Fruit fly (Drosophila melanogaster) whole organism, embryonic: Measurements from ENCODE around the gene Fbp2.

Experiments
- Bgb ChIP-seq: fragments of 200-800 bp; sonication (Bioruptor generic); IDR thresholded peaks from 2 replicates; pipeline ENCODE4 v1.3.6; 2022; ENCODE audit warnings: missing biosample characterization, missing genetic modification characterization; ENCODE audit not compliant: partially characterized antibody
- C15 ChIP-seq: fragments of 200-800 bp; sonication (Bioruptor generic); IDR thresholded peaks from 3 replicates; pipeline ENCODE4 v1.3.6; 2022; ENCODE audit warnings: missing biosample characterization, missing genetic modification characterization
- CG10321 ChIP-seq: fragments of 200-800 bp; sonication (Bioruptor generic); IDR thresholded peaks from 2 replicates; pipeline ENCODE4 v1.3.6; 2022; ENCODE audit warnings: missing biosample characterization, missing genetic modification characterization
- CG12744 ChIP-seq: fragments of 200-800 bp; sonication (Bioruptor generic); optimal IDR thresholded peaks from 2 replicates; lab custom pipeline; 2016; ENCODE audit warnings: missing biosample characterization, missing genetic modification characterization
- CG12769 ChIP-seq: fragments of 200-800 bp; sonication (Bioruptor generic); optimal IDR thresholded peaks from 2 replicates; lab custom pipeline; 2019; ENCODE audit warnings: missing biosample characterization, mild to moderate bottlenecking, missing genetic modification characterization, moderate library complexity
- CG14710 ChIP-seq: fragments of 200-800 bp; sonication (Bioruptor generic); optimal IDR thresholded peaks from 3 replicates; lab custom pipeline; 2019; ENCODE audit warnings: missing biosample characterization, mild to moderate bottlenecking, missing genetic modification characterization, moderate library complexity
- CG15479 ChIP-seq: fragments of 200-800 bp; sonication (Bioruptor generic); optimal IDR thresholded peaks from 3 replicates; lab custom pipeline; 2019; ENCODE audit warnings: missing biosample characterization, mild to moderate bottlenecking, missing genetic modification characterization, moderate library complexity
- CG1647 ChIP-seq: fragments of 200-800 bp; sonication (Bioruptor generic); optimal IDR thresholded peaks from 3 replicates; lab custom pipeline; 2016; ENCODE audit warnings: missing biosample characterization, missing genetic modification characterization
- CG16779 ChIP-seq: fragments of 200-800 bp; sonication (Bioruptor generic); IDR thresholded peaks from 2 replicates; pipeline ENCODE4 v1.3.6; 2022; ENCODE audit warnings: missing biosample characterization, missing genetic modification characterization
- CG34422 ChIP-seq: fragments of 200-800 bp; sonication (Bioruptor generic); IDR thresholded peaks from 3 replicates; pipeline ENCODE4 v1.3.6; 2022; ENCODE audit warnings: missing biosample characterization, missing genetic modification characterization
- CG6813 ChIP-seq: fragments of 200-800 bp; sonication (Bioruptor generic); optimal IDR thresholded peaks from 2 replicates; lab custom pipeline; 2017; ENCODE audit warnings: missing biosample characterization, missing genetic modification characterization, mild to moderate bottlenecking, moderate library complexity, missing genetic modification reagents
- CG7556 ChIP-seq: fragments of 200-800 bp; sonication (Bioruptor generic); optimal IDR thresholded peaks from 2 replicates; lab custom pipeline; 2017; ENCODE audit warnings: missing biosample characterization, mild to moderate bottlenecking, missing genetic modification characterization
- CG8281 ChIP-seq: fragments of 200-800 bp; sonication (Bioruptor generic); optimal IDR thresholded peaks from 2 replicates; lab custom pipeline; 2018; ENCODE audit warnings: missing biosample characterization, mild to moderate bottlenecking, missing genetic modification characterization, moderate library complexity
- CG8478 ChIP-seq: fragments of >200 bp; optimal IDR thresholded peaks from 2 replicates; lab custom pipeline; 2018
- Camta ChIP-seq: fragments of 200-800 bp; sonication (Bioruptor generic); optimal IDR thresholded peaks from 2 replicates; lab custom pipeline; 2016; ENCODE audit warnings: missing biosample characterization, missing genetic modification characterization
- CkIIα-i1 ChIP-seq: fragments of 200-800 bp; sonication (Bioruptor generic); IDR thresholded peaks from 2 replicates; pipeline ENCODE4 v1.3.6; 2022; ENCODE audit warnings: missing biosample characterization, missing genetic modification characterization
- D ChIP-seq, 2 experiments: fragments of 200-800 bp in 1 of 2; fragments of >200 bp in 1 of 2; sonication (Bioruptor generic) in 1 of 2; optimal IDR thresholded peaks; 2 replicates in 1 of 2; 3 replicates in 1 of 2; lab custom pipeline; 2017; ENCODE audit warnings: mild to moderate bottlenecking in 1 of 2, missing biosample characterization in 1 of 2, missing genetic modification characterization in 1 of 2, missing genetic modification reagents in 1 of 2
- Deaf1 ChIP-seq: fragments of 200-800 bp; optimal IDR thresholded peaks from 3 replicates; lab custom pipeline; 2019; ENCODE audit warnings: missing biosample characterization, mild to moderate bottlenecking, missing genetic modification characterization, moderate library complexity
- Doc2 ChIP-seq: fragments of 200-800 bp; sonication (Bioruptor generic); IDR thresholded peaks from 2 replicates; pipeline ENCODE4 v1.3.6; 2022; ENCODE audit warnings: missing biosample characterization, missing genetic modification characterization
- Ets97D ChIP-seq: fragments of 200-800 bp; sonication (Bioruptor generic); optimal IDR thresholded peaks from 3 replicates; lab custom pipeline; 2016; ENCODE audit warnings: missing biosample characterization, missing genetic modification characterization
- Kr ChIP-seq: fragments of 200-800 bp; sonication (Bioruptor generic); optimal IDR thresholded peaks from 2 replicates; lab custom pipeline; 2017; ENCODE audit warnings: missing biosample characterization, mild to moderate bottlenecking, missing genetic modification characterization
- Lim3 ChIP-seq: fragments of 200-800 bp; sonication (Bioruptor generic); IDR thresholded peaks from 2 replicates; pipeline ENCODE4 v1.3.6; 2022; ENCODE audit warnings: missing biosample characterization, missing genetic modification characterization
- Max ChIP-seq: fragments of 200-800 bp; sonication (Bioruptor generic); optimal IDR thresholded peaks from 2 replicates; lab custom pipeline; 2016; ENCODE audit warnings: missing biosample characterization, mild to moderate bottlenecking, missing genetic modification characterization
- Nf-YA ChIP-seq: fragments of 200-800 bp; sonication (Bioruptor generic); IDR thresholded peaks from 2 replicates; pipeline ENCODE4 v1.3.6; 2022; ENCODE audit warnings: missing biosample characterization, missing genetic modification characterization
- Nf-YB ChIP-seq: fragments of 200-800 bp; sonication (Bioruptor generic); optimal IDR thresholded peaks from 3 replicates; lab custom pipeline; 2019; ENCODE audit warnings: missing biosample characterization, mild to moderate bottlenecking, missing genetic modification characterization, moderate library complexity
- Tbp ChIP-seq: fragments of >200 bp; optimal IDR thresholded peaks from 2 replicates; lab custom pipeline; 2018; ENCODE audit warnings: missing biosample characterization, missing genetic modification characterization
- ac ChIP-seq: fragments of 200-800 bp; sonication (Bioruptor generic); optimal IDR thresholded peaks from 3 replicates; lab custom pipeline; 2017; ENCODE audit warnings: missing biosample characterization, mild to moderate bottlenecking, missing genetic modification characterization
- ase ChIP-seq: fragments of 200-800 bp; sonication (Bioruptor generic); IDR thresholded peaks from 3 replicates; pipeline ENCODE4 v1.3.6; 2022; ENCODE audit warnings: missing biosample characterization, missing genetic modification characterization
- bab2 ChIP-seq: fragments of 200-800 bp; sonication (Bioruptor generic); optimal IDR thresholded peaks from 2 replicates; lab custom pipeline; 2016; ENCODE audit warnings: missing biosample characterization, missing genetic modification characterization
- bowl ChIP-seq: fragments of 200-800 bp; sonication (Bioruptor generic); IDR thresholded peaks from 2 replicates; pipeline ENCODE4 v1.3.6; 2022; ENCODE audit warnings: missing biosample characterization, missing genetic modification characterization
- cad ChIP-seq: fragments of >200 bp; optimal IDR thresholded peaks from 2 replicates; lab custom pipeline; 2017; ENCODE audit warnings: missing biosample characterization, missing genetic modification characterization
- crp ChIP-seq, 2 experiments: fragments of 200-800 bp; sonication (Bioruptor generic); optimal IDR thresholded peaks; 2 replicates in 1 of 2; 3 replicates in 1 of 2; lab custom pipeline; 2017; ENCODE audit warnings: missing biosample characterization in 2 of 2, missing genetic modification characterization in 2 of 2, mild to moderate bottlenecking in 1 of 2, moderate library complexity in 1 of 2
- dan ChIP-seq: fragments of 200-800 bp; sonication (Bioruptor generic); IDR thresholded peaks from 2 replicates; pipeline ENCODE4 v1.3.6; 2022; ENCODE audit warnings: missing biosample characterization, missing genetic modification characterization
- eve ChIP-seq, 2 experiments: fragments of >200 bp; optimal IDR thresholded peaks; 2 replicates each; lab custom pipeline; 2017; ENCODE audit warnings: missing biosample characterization in 2 of 2, missing genetic modification characterization in 2 of 2
- ewg ChIP-seq: fragments of 200-800 bp; sonication (Bioruptor generic); optimal IDR thresholded peaks from 3 replicates; lab custom pipeline; 2017; ENCODE audit warnings: mild to moderate bottlenecking, missing biosample characterization, missing genetic modification reagents, missing genetic modification characterization
- eyg ChIP-seq: fragments of 200-800 bp; sonication (Bioruptor generic); optimal IDR thresholded peaks from 3 replicates; lab custom pipeline; 2016; ENCODE audit warnings: missing biosample characterization, missing genetic modification characterization
- fd64A ChIP-seq: fragments of 200-800 bp; sonication (Bioruptor generic); optimal IDR thresholded peaks from 3 replicates; lab custom pipeline; 2018; ENCODE audit warnings: missing biosample characterization, mild to moderate bottlenecking, missing genetic modification characterization
- ftz-f1 ChIP-seq: fragments of 200-800 bp; sonication (Bioruptor generic); optimal IDR thresholded peaks from 2 replicates; lab custom pipeline; 2016; ENCODE audit warnings: missing biosample characterization, missing genetic modification characterization
- gt ChIP-seq: fragments of 200-800 bp; sonication (Bioruptor generic); IDR thresholded peaks from 2 replicates; pipeline ENCODE4 v1.3.6; 2022; ENCODE audit warnings: missing biosample characterization, missing genetic modification characterization
- ken ChIP-seq: fragments of 200-800 bp; sonication (Bioruptor generic); IDR thresholded peaks from 3 replicates; pipeline ENCODE4 v1.3.6; 2022; ENCODE audit warnings: missing biosample characterization, missing genetic modification characterization
- knrl ChIP-seq: fragments of 200-800 bp; sonication (Bioruptor generic); IDR thresholded peaks from 3 replicates; pipeline ENCODE4 v1.3.6; 2022; ENCODE audit warnings: missing biosample characterization, missing genetic modification characterization; ENCODE audit not compliant: partially characterized antibody
- otp ChIP-seq: fragments of 200-800 bp; sonication (Bioruptor generic); IDR thresholded peaks from 3 replicates; pipeline ENCODE4, ENCODE4 v1.3.6; 2022; ENCODE audit warnings: missing biosample characterization, missing genetic modification characterization
- p53 ChIP-seq: fragments of 200-800 bp; sonication (Bioruptor generic); optimal IDR thresholded peaks from 2 replicates; lab custom pipeline; 2016; ENCODE audit warnings: missing biosample characterization, missing genetic modification characterization
- phol ChIP-seq: fragments of 200-800 bp; sonication (Bioruptor generic); optimal IDR thresholded peaks from 3 replicates; lab custom pipeline; 2018; ENCODE audit warnings: missing biosample characterization, mild to moderate bottlenecking, missing genetic modification characterization, moderate library complexity
- salm ChIP-seq: fragments of 200-800 bp; sonication (Bioruptor generic); optimal IDR thresholded peaks from 2 replicates; lab custom pipeline; 2018; ENCODE audit warnings: missing biosample characterization, mild to moderate bottlenecking, missing genetic modification characterization
- slou ChIP-seq: fragments of 200-800 bp; sonication (Bioruptor generic); optimal IDR thresholded peaks from 3 replicates; lab custom pipeline; 2016; ENCODE audit warnings: missing biosample characterization, missing genetic modification characterization
- stc ChIP-seq: fragments of 200-800 bp; sonication (Bioruptor generic); IDR thresholded peaks from 2 replicates; pipeline ENCODE4 v1.3.6; 2022; ENCODE audit warnings: missing biosample characterization, missing genetic modification characterization
- unpg ChIP-seq: fragments of 200-800 bp; sonication (Bioruptor generic); optimal IDR thresholded peaks from 3 replicates; lab custom pipeline; 2018; ENCODE audit warnings: missing biosample characterization, mild to moderate bottlenecking, missing genetic modification characterization, moderate library complexity
- vfl ChIP-seq: fragments of 200-800 bp; sonication (Bioruptor generic); optimal IDR thresholded peaks from 2 replicates; lab custom pipeline; 2016; ENCODE audit warnings: missing biosample characterization, missing genetic modification characterization
- zen ChIP-seq: fragments of 200-800 bp; sonication (Bioruptor generic); optimal IDR thresholded peaks from 3 replicates; lab custom pipeline; 2018; ENCODE audit warnings: missing biosample characterization, mild to moderate bottlenecking, missing genetic modification characterization, moderate library complexity
- zf30C ChIP-seq: fragments of 200-800 bp; sonication (Bioruptor generic); optimal IDR thresholded peaks from 3 replicates; lab custom pipeline; 2018; ENCODE audit warnings: missing biosample characterization, mild to moderate bottlenecking, missing genetic modification characterization

Gene Fbp2

DNA sequence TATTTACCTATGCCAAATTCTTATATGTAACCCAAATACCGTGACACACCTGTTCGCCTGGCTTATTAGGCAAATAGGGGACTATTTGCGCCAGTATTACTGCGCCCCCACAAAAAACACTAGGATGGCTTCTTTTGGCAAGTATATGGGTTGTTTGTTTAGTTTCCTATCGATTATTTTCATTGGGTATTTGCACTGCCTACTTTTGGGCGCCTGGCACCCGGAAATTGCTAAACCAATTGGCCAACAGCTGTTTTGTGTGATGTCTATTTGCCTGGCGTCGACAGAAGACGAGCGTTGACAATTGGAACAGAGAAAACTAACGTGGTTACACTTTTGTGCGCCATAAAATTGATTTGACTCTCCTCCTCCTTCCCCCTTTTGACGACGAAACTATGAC lies 26.4 kb downstream of the Fbp2 start (continued):
- TF ChIP-seq Nf-YB (no peak), dan (GFP tag; lab: Robert Waterston, UW) (no peak), Ets97D (GFP tag; lab: Kevin White, UChicago) (no peak), CG16779 (GFP tag; lab: Robert Waterston, UW) (no peak), CG14710 (tag; lab: Kevin White, UChicago) (no peak), CG8281 (tag; lab: Kevin White, UChicago) (no peak), CG1647 (GFP tag; lab: Kevin White, UChicago) (no peak), crp (GFP tag; optimal IDR thresholded peaks at IDR 0.05; lab: Kevin White, UChicago) (peak in 1 of 2 experiments; percentile 28), Camta (GFP tag; lab: Kevin White, UChicago) (no peak), stc (GFP tag; lab: Robert Waterston, UW) (no peak), C15 (GFP tag; lab: Robert Waterston, UW) (no peak), CkIIα-i1 (GFP tag; lab: Robert Waterston, UW) (no peak), CG34422 (GFP tag; lab: Robert Waterston, UW) (no peak), slou (GFP tag; lab: Kevin White, UChicago) (no peak), CG12744 (GFP tag; lab: Kevin White, UChicago) (no peak), ewg (GFP tag; lab: Kevin White, UChicago) (no peak), cad (peak; percentile 10), CG12769 (tag; lab: Kevin White, UChicago) (no peak), ase (no peak), knrl (GFP tag; lab: Robert Waterston, UW) (no peak), Tbp (GFP tag; lab: Kevin White, UChicago) (no peak), Bgb (GFP tag; lab: Robert Waterston, UW) (no peak)

DNA sequence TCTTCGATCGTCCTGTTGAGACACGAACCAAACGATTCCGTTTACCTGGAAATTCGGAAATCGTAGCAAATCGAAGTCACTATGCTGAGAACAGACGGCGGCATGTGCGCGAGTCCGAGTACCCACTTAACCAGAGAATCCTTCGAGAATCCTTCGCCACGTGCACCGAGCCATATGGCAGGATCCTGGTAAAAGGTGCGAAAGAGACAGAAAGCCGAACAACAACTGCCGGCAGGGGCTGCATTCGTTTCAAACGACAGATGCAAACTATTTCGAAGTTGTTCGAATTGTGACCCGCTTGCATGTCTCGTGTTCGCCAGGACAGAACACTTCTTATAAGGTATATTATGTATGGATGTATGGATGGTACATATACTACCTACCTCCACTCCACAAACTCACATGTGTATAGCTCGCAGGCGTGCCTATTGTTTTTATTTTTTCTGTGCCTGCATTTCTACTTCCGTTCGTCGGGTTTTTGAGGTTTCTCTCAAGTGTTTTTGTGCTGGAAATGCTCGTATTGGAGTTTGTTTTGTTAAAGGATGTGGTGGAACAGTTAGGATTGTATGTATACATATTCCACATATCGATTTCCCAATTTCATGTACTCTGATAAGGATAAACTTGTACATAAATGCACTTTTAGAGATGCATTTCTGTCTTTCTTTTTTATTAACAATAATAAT lies 27.9 kb downstream of the Fbp2 start:
- TF ChIP-seq CG7556 (GFP tag; lab: Kevin White, UChicago) (no peak), Nf-YA (GFP tag; lab: Robert Waterston, UW) (no peak), bowl (GFP tag; lab: Robert Waterston, UW) (no peak), fd64A (no peak), eve (GFP tag; optimal IDR thresholded peaks at IDR 0.05; lab: Kevin White, UChicago) (peak in 1 of 2 experiments; percentile 0), otp (no peak), Max (no peak), ken (no peak), gt (GFP tag; lab: Robert Waterston, UW) (no peak), ftz-f1 (GFP tag; lab: Kevin White, UChicago) (no peak), D (optimal IDR thresholded peaks at IDR 0.05; lab: Kevin White, UChicago) (peak; percentile 89), D (GFP tag; optimal IDR thresholded peaks at IDR 0.05; lab: Kevin White, UChicago) (no peak), Kr (GFP tag; lab: Kevin White, UChicago) (peak; percentile 48), Doc2 (no peak), CG15479 (GFP tag; lab: Kevin White, UChicago) (peak; percentile 65), p53 (no peak), zf30C (GFP tag; lab: Kevin White, UChicago) (no peak), Lim3 (GFP tag; lab: Robert Waterston, UW) (no peak), phol (no peak), eyg (GFP tag; lab: Kevin White, UChicago) (no peak), CG6813 (GFP tag; lab: Kevin White, UChicago) (no peak), CG8478 (lab: Kevin White, UChicago) (no peak), CG10321 (GFP tag; lab: Robert Waterston, UW) (no peak), unpg (GFP tag; lab: Kevin White, UChicago) (no peak), bab2 (GFP tag; lab: Kevin White, UChicago) (no peak), vfl (no peak), ac (peak; percentile 61), salm (tag; lab: Kevin White, UChicago) (no peak), Deaf1 (no peak), zen (tag; lab: Kevin White, UChicago) (peak; percentile 32)
